Worm (Caenorhabditis elegans): ENCODE results near the gene C30E1.4.

The C30E1.4 gene

ce11 chrX:16930663-16931097, 6.9 kb downstream of the C30E1.4 start (continued):
- TF ChIP-seq B0336.3 (GFP tag; IDR thresholded peaks at IDR 0.05) (peak; percentile 41), hsf-1 (GFP tag; IDR thresholded peaks at IDR 0.05) (peak; percentile 76), rcor-1 (GFP tag; IDR thresholded peaks at IDR 0.05) (peak; percentile 12; the same call in 1 of the 2 replicates), egrh-3 (GFP tag; IDR thresholded peaks at IDR 0.05) (peak; percentile 42), F57C9.4 (tag; optimal IDR thresholded peaks at IDR 0.05) (no peak), rpc-1 (optimal IDR thresholded peaks at IDR 0.05) (no peak), rpc-1 (tag; optimal IDR thresholded peaks at IDR 0.05) (no peak), mel-28 (tag; optimal IDR thresholded peaks at IDR 0.05; ENCODE audit: borderline replicate concordance) (no peak), zim-3 (tag; optimal IDR thresholded peaks at IDR 0.05) (peak; percentile 91), Y53G8AR.9 (GFP tag; conservative IDR thresholded peaks at IDR 0.05) (peak; percentile 91), F52B5.7 (tag; optimal IDR thresholded peaks at IDR 0.05) (peak; percentile 88), ets-4 (GFP tag; optimal IDR thresholded peaks at IDR 0.05) (peak; percentile 85), F33H1.4 (GFP tag; IDR thresholded peaks at IDR 0.05) (0 out of 2 replicates have a peak, but pooled peaks have one; percentile 4), ceh-100 (GFP tag; IDR thresholded peaks at IDR 0.05) (peak; percentile 61), ccch-3 (GFP tag; optimal IDR thresholded peaks at IDR 0.05) (no peak), xnd-1 (tag; optimal IDR thresholded peaks at IDR 0.05) (no peak), D2030.7 (GFP tag; IDR thresholded peaks at IDR 0.05) (no peak), T07F8.4 (tag; optimal IDR thresholded peaks at IDR 0.05) (no peak), somi-1 (GFP tag; optimal IDR thresholded peaks at IDR 0.05) (peak; percentile 2), bed-2 (GFP tag; IDR thresholded peaks at IDR 0.05) (no peak), K11D2.4 (GFP tag; IDR thresholded peaks at IDR 0.05) (peak; percentile 80), aptf-3 (GFP tag; IDR thresholded peaks at IDR 0.05) (peak; percentile 88), tlf-1 (GFP tag; optimal IDR thresholded peaks at IDR 0.05) (peak; percentile 65), hmg-20 (GFP tag; IDR thresholded peaks at IDR 0.05) (no peak), F37B4.10 (GFP tag; IDR thresholded peaks at IDR 0.05) (no peak), ceh-27 (GFP tag; optimal IDR thresholded peaks at IDR 0.05) (peak; percentile 79), let-607 (tag; optimal IDR thresholded peaks at IDR 0.05) (peak; percentile 37 to 40), ekl-4 (GFP tag; IDR thresholded peaks at IDR 0.05) (peak; percentile 77), akir-1 (GFP tag; optimal IDR thresholded peaks at IDR 0.05) (no peak), hlh-26 (GFP tag; conservative IDR thresholded peaks at IDR 0.05) (no peak), dox-1 (GFP tag; IDR thresholded peaks at IDR 0.05) (peak; percentile 79), lin-35 (GFP tag; optimal IDR thresholded peaks at IDR 0.05) (peak in 1 of 3 experiments; percentile 29), madf-3 (GFP tag; IDR thresholded peaks at IDR 0.05) (peak; percentile 90), sea-2 (GFP tag; IDR thresholded peaks at IDR 0.05) (no peak), ztf-22 (GFP tag; optimal IDR thresholded peaks at IDR 0.05) (peak; percentile 65), unc-130 (GFP tag; optimal IDR thresholded peaks at IDR 0.05) (no peak), ceh-40 (GFP tag; IDR thresholded peaks at IDR 0.05) (peak; percentile 82), madf-8 (GFP tag; conservative IDR thresholded peaks at IDR 0.05) (no peak), K12H6.12 (tag; optimal IDR thresholded peaks at IDR 0.05) (peak; percentile 64), nfya-2 (GFP tag; IDR thresholded peaks at IDR 0.05) (peak; percentile 86; the same call in 1 of the 2 replicates), nfya-1 (tag; optimal IDR thresholded peaks at IDR 0.05; ENCODE audit: borderline replicate concordance, insufficient read depth) (no peak), attf-3 (GFP tag; conservative IDR thresholded peaks at IDR 0.05) (peak; percentile 55), ztf-26 (tag; optimal IDR thresholded peaks at IDR 0.05) (no peak), Y56A3A.18 (GFP tag; IDR thresholded peaks at IDR 0.05) (peak; percentile 57), cebp-2 (GFP tag; IDR thresholded peaks at IDR 0.05) (0 out of 2 replicates have a peak, but pooled peaks have one; percentile 10), snpc-3.4 (tag; optimal IDR thresholded peaks at IDR 0.05) (no peak), ZK185.1 (tag; optimal IDR thresholded peaks at IDR 0.05; ENCODE audit: poor library complexity, severe bottlenecking) (peak; percentile 0), T26A5.8 (tag; optimal IDR thresholded peaks at IDR 0.05) (no peak), efl-1 (GFP tag; optimal IDR thresholded peaks at IDR 0.05) (no peak)
